Worm (Caenorhabditis elegans): Measurements from ENCODE around the gene Y70C5A.2.

DNA sequence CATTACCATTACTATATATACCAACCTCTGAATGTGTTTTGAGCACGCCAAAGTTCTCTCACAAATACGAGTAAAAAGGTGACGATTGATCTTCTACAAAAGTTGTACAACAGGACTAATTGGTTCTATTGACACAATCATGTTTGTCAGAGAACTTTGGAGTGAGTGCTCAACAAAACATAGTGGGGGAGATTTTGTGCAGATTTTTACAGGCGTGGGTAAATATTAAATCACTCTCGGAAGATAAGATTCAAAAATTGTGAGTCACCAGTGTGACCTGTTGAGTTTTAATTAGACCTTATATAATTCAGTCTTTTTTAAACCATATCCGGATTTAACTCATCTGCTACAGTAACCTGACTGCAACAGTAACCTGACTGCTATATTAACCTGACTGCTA lies 49.2 kb upstream of the Y70C5A.2 start, which contains the start of gene F14F8.8:
- TF ChIP-seq ztf-23 (GFP tag; IDR thresholded peaks at IDR 0.05) (no peak), flt-1 (GFP tag; IDR thresholded peaks at IDR 0.05) (no peak), ref-1 (GFP tag; conservative IDR thresholded peaks at IDR 0.05) (no peak), med-1 (GFP tag; optimal IDR thresholded peaks at IDR 0.05; ENCODE audit: insufficient read depth) (no peak), klf-2 (GFP tag; conservative IDR thresholded peaks at IDR 0.05) (no peak), tab-1 (GFP tag; IDR thresholded peaks at IDR 0.05) (no peak), T22C8.4 (GFP tag; IDR thresholded peaks at IDR 0.05) (no peak), ztf-29 (GFP tag; IDR thresholded peaks at IDR 0.05) (no peak)
